Fruit fly (Drosophila melanogaster): ENCODE measurements around the gene PIG-U.

DNA sequence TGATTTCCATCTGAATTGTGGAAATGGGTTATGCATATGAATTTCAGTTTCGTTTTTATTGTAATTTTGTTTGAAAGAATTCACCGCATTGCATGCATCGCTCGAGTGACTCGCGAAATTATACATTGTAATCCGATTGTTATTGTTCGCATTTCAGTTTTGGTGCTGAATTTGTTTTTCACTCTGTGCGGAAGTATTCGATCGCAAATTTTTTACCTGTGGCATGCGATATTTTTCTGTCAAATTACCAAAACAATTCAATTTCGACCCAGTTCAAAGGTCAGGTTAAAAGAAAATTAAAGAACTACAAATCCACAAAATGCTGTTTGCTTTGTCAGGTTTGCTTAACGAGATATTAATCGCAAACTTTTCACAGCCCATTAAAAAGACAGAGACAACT is 17.9 kb downstream of the PIG-U start:
- TF ChIP-seq Hr96 (GFP tag; optimal IDR thresholded peaks at IDR 0.05) = no peak
- TF ChIP-seq CG12768 (GFP tag; optimal IDR thresholded peaks at IDR 0.05) = no peak
- TF ChIP-seq CG7045 (GFP tag; optimal IDR thresholded peaks at IDR 0.05) = no peak
- no peak for TF ChIP-seq CG5204 (GFP tag; optimal IDR thresholded peaks at IDR 0.05)
- TF ChIP-seq ovo (GFP tag; optimal IDR thresholded peaks at IDR 0.05) = no peak
- no peak for TF ChIP-seq kay (GFP tag; ENCODE audit: borderline replicate concordance)

All from whole organism, adult.